Worm (Caenorhabditis elegans) whole organism, L4 larva: Measurements from ENCODE around the gene B0457.4.

Source experiments
- R02D3.7 ChIP-seq: fragments of 150-350 bp; sonication (generic microtip); optimal IDR thresholded peaks from 3 replicates; lab custom pipeline; 2014; ENCODE audit warnings: missing biosample characterization, missing genetic modification characterization
- dpl-1 ChIP-seq: fragments of 150-350 bp; optimal IDR thresholded peaks from 2 replicates; lab custom pipeline; 2014; ENCODE audit warnings: missing biosample characterization, missing genetic modification reagents, missing genetic modification characterization
- mdt-29 ChIP-seq: fragments of 200-800 bp; sonication (Bioruptor generic); IDR thresholded peaks from 2 replicates; pipeline ENCODE4 v1.3.6; 2022; ENCODE audit warnings: missing genetic modification reagents, missing genetic modification characterization, missing compliant biosample characterization
- mep-1 ChIP-seq: fragments of 150-350 bp; sonication (generic microtip); optimal IDR thresholded peaks from 3 replicates; lab custom pipeline; 2014; ENCODE audit warnings: missing biosample characterization, missing genetic modification characterization
- pha-4 ChIP-seq, 2 experiments: fragments of 150-350 bp in 1 of 2; fragments of 200-800 bp in 1 of 2; sonication (Bioruptor generic) in 1 of 2; IDR thresholded peaks in 1 of 2; optimal IDR thresholded peaks in 1 of 2; 2 replicates each; pipeline versions ENCODE4 v1.3.6 to Lab custom; 2014 to 2022; ENCODE audit warnings: missing genetic modification characterization in 2 of 2, missing genetic modification reagents in 2 of 2, missing biosample characterization in 1 of 2, missing compliant biosample characterization in 1 of 2
- zag-1 ChIP-seq: fragments of 150-350 bp; optimal IDR thresholded peaks from 2 replicates; lab custom pipeline; 2014; ENCODE audit warnings: missing biosample characterization, missing genetic modification characterization
- zfp-3 ChIP-seq: fragments of 200-800 bp; sonication (Bioruptor generic); conservative IDR thresholded peaks from 2 replicates; pipeline ENCODE4 v1.3.6; 2022; ENCODE audit warnings: missing genetic modification reagents, missing genetic modification characterization, missing compliant biosample characterization

ce11 chrII:8956896-8957295 is 45.1 kb upstream of the B0457.4 start:
- TF ChIP-seq mep-1 (tag; lab: Kevin White, UChicago) (no peak), pha-4 (GFP tag; IDR thresholded peaks at IDR 0.05; lab: Robert Waterston, UW) (no peak), pha-4 (tag; optimal IDR thresholded peaks at IDR 0.05; lab: Kevin White, UChicago) (no peak), zfp-3 (GFP tag; lab: Robert Waterston, UW) (no peak), zag-1 (no peak), dpl-1 (GFP tag; lab: Kevin White, UChicago) (no peak), mdt-29 (GFP tag; lab: Robert Waterston, UW) (no peak), R02D3.7 (tag; lab: Kevin White, UChicago) (no peak)
